Worm (Caenorhabditis elegans) whole organism, L1 larva: Measurements from ENCODE around the gene tag-250.

Experiments used
- C16A3.4 ChIP-seq: fragments of 150-350 bp; optimal IDR thresholded peaks from 2 replicates; lab custom pipeline; 2014; ENCODE audit warnings: missing biosample characterization, missing genetic modification characterization
- blmp-1 ChIP-seq: fragments of 150-350 bp; optimal IDR thresholded peaks from 2 replicates; lab custom pipeline; 2014; ENCODE audit warnings: missing biosample characterization, missing genetic modification characterization
- ceh-63 ChIP-seq: fragments of 200-800 bp; sonication (Bioruptor generic); optimal IDR thresholded peaks from 2 replicates; lab custom pipeline; 2018; ENCODE audit warnings: mild to moderate bottlenecking, missing genetic modification characterization, missing compliant biosample characterization
- ceh-82 ChIP-seq, 3 experiments: fragments of 150-350 bp in 1 of 3; sonication (generic microtip) in 2 of 3; optimal IDR thresholded peaks; 2 replicates each; lab custom pipeline; 2014 to 2017; ENCODE audit warnings: missing biosample characterization in 3 of 3, missing genetic modification characterization in 3 of 3
- ceh-90 ChIP-seq: sonication (generic microtip); optimal IDR thresholded peaks from 2 replicates; lab custom pipeline; 2016; ENCODE audit warnings: missing genetic modification characterization, missing compliant biosample characterization
- dsc-1 ChIP-seq: sonication (generic microtip); optimal IDR thresholded peaks from 2 replicates; lab custom pipeline; 2016; ENCODE audit warnings: mild to moderate bottlenecking, missing genetic modification characterization, missing compliant biosample characterization
- efl-1 ChIP-seq, 4 experiments: fragments of 150-350 bp; optimal IDR thresholded peaks in 3 of 4; peaks in 1 of 4; 1 replicate in 1 of 4; 2 replicates in 3 of 4; lab custom pipeline; 2014; ENCODE audit warnings: missing biosample characterization in 2 of 4, missing genetic modification characterization in 2 of 4, missing genetic modification reagents in 2 of 4
- egl-13 ChIP-seq: sonication (generic microtip); optimal IDR thresholded peaks from 2 replicates; lab custom pipeline; 2016; ENCODE audit warnings: missing genotype, missing genetic modification reagents, missing genetic modification characterization, missing compliant biosample characterization
- egl-27 ChIP-seq, 2 experiments: fragments of 150-350 bp in 1 of 2; sonication (generic microtip); optimal IDR thresholded peaks; 3 replicates each; lab custom pipeline; 2017 to 2018; ENCODE audit warnings: missing biosample characterization in 2 of 2, missing genetic modification characterization in 2 of 2, missing genetic modification reagents in 2 of 2
- elt-3 ChIP-seq, 6 experiments: fragments of 150-350 bp in 1 of 6; sonication (generic microtip); optimal IDR thresholded peaks; 2 replicates each; lab custom pipeline; 2017 to 2018; ENCODE audit warnings: missing biosample characterization in 6 of 6, missing genetic modification characterization in 6 of 6, inconsistent platforms in 1 of 6
- ets-5 ChIP-seq: fragments of 200-800 bp; sonication (Bioruptor generic); IDR thresholded peaks from 2 replicates; pipeline ENCODE4 v1.3.6; 2022; ENCODE audit warnings: missing genetic modification characterization, missing compliant biosample characterization
- fkh-10 ChIP-seq: sonication (generic microtip); optimal IDR thresholded peaks from 2 replicates; lab custom pipeline; 2017; ENCODE audit warnings: missing biosample characterization, missing genetic modification reagents, missing genetic modification characterization
- fkh-4 ChIP-seq: sonication (generic microtip); optimal IDR thresholded peaks from 2 replicates; lab custom pipeline; 2016; ENCODE audit warnings: missing compliant biosample characterization, missing genetic modification characterization, borderline replicate concordance
- hlh-17 ChIP-seq: fragments of 200-800 bp; sonication (Bioruptor generic); optimal IDR thresholded peaks from 2 replicates; lab custom pipeline; 2018; ENCODE audit warnings: missing genetic modification characterization, mild to moderate bottlenecking, missing compliant biosample characterization, moderate library complexity, borderline replicate concordance
- hlh-4 ChIP-seq: sonication (generic microtip); optimal IDR thresholded peaks from 2 replicates; lab custom pipeline; 2016; ENCODE audit warnings: mild to moderate bottlenecking, missing genetic modification characterization, missing compliant biosample characterization
- isw-1 ChIP-seq: fragments of 200-800 bp; sonication (Bioruptor generic); IDR thresholded peaks from 2 replicates; pipeline ENCODE4 v1.3.6; 2022; ENCODE audit warnings: missing genetic modification characterization, missing compliant biosample characterization
- lin-14 ChIP-seq: fragments of 200-800 bp; sonication (Bioruptor generic); optimal IDR thresholded peaks from 2 replicates; lab custom pipeline; 2018; ENCODE audit warnings: mild to moderate bottlenecking, missing genetic modification characterization, moderate library complexity, missing compliant biosample characterization
- lir-3 ChIP-seq: sonication (generic microtip); optimal IDR thresholded peaks from 2 replicates; lab custom pipeline; 2016; ENCODE audit warnings: mild to moderate bottlenecking, missing genetic modification characterization, moderate library complexity, missing compliant biosample characterization; ENCODE audit not compliant: poor library complexity
- lsy-2 ChIP-seq, 2 experiments: fragments of 150-350 bp; optimal IDR thresholded peaks; 2 replicates each; lab custom pipeline; 2014; ENCODE audit warnings: missing biosample characterization in 2 of 2, missing genetic modification characterization in 2 of 2
- mab-9 ChIP-seq: fragments of 200-800 bp; sonication (Bioruptor generic); IDR thresholded peaks from 2 replicates; pipeline ENCODE4 v1.3.6; 2022; ENCODE audit warnings: missing genetic modification reagents, missing genetic modification characterization, missing compliant biosample characterization
- mdl-1 ChIP-seq, 2 experiments: fragments of 150-350 bp; optimal IDR thresholded peaks; 2 replicates each; lab custom pipeline; 2014 to 2017; ENCODE audit warnings: missing biosample characterization in 2 of 2, missing genetic modification characterization in 2 of 2, inconsistent platforms in 1 of 2
- mef-2 ChIP-seq: fragments of 150-350 bp; optimal IDR thresholded peaks from 2 replicates; lab custom pipeline; 2014; ENCODE audit warnings: missing biosample characterization, missing genetic modification characterization
- mep-1 ChIP-seq: fragments of 150-350 bp; optimal IDR thresholded peaks from 2 replicates; lab custom pipeline; 2014; ENCODE audit warnings: missing biosample characterization, missing genetic modification characterization
- nhr-12 ChIP-seq: sonication (generic microtip); optimal IDR thresholded peaks from 2 replicates; lab custom pipeline; 2017; ENCODE audit warnings: missing biosample characterization, missing genetic modification characterization
- nhr-20 ChIP-seq: sonication (generic microtip); optimal IDR thresholded peaks from 2 replicates; lab custom pipeline; 2016; ENCODE audit warnings: mild to moderate bottlenecking, missing genetic modification characterization, missing compliant biosample characterization
- nhr-47 ChIP-seq: sonication (generic microtip); optimal IDR thresholded peaks from 2 replicates; lab custom pipeline; 2016; ENCODE audit warnings: mild to moderate bottlenecking, missing genetic modification characterization, moderate library complexity, missing compliant biosample characterization
- nhr-71 ChIP-seq: sonication (generic microtip); optimal IDR thresholded peaks from 2 replicates; lab custom pipeline; 2016; ENCODE audit warnings: mild to moderate bottlenecking, missing genetic modification characterization, moderate library complexity, missing compliant biosample characterization
- nhr-85 ChIP-seq: sonication (generic microtip); peaks from one replicate; lab custom pipeline; 2016; ENCODE audit warnings: missing genetic modification characterization, inconsistent platforms, missing compliant biosample characterization
- skn-1 ChIP-seq: fragments of 150-350 bp; optimal IDR thresholded peaks from 2 replicates; lab custom pipeline; 2014; ENCODE audit warnings: missing biosample characterization, missing genetic modification characterization
- snpc-4 ChIP-seq: fragments of 150-350 bp; optimal IDR thresholded peaks from 2 replicates; lab custom pipeline; 2014; ENCODE audit warnings: missing biosample characterization, missing genetic modification characterization
- snu-23 ChIP-seq: sonication (generic microtip); optimal IDR thresholded peaks from 2 replicates; lab custom pipeline; 2016; ENCODE audit warnings: missing genetic modification characterization, missing compliant biosample characterization
- sox-4 ChIP-seq: sonication (generic microtip); optimal IDR thresholded peaks from 2 replicates; lab custom pipeline; 2016; ENCODE audit warnings: missing genetic modification characterization, missing compliant biosample characterization
- sup-37 ChIP-seq: fragments of 200-800 bp; sonication (Bioruptor generic); optimal IDR thresholded peaks from 2 replicates; lab custom pipeline; 2018; ENCODE audit warnings: mild to moderate bottlenecking, missing genetic modification characterization, missing compliant biosample characterization
- tlp-1 ChIP-seq: fragments of 150-350 bp; optimal IDR thresholded peaks from 2 replicates; lab custom pipeline; 2014; ENCODE audit warnings: missing biosample characterization, missing genetic modification characterization
- unc-130 ChIP-seq: fragments of 150-350 bp; optimal IDR thresholded peaks from 2 replicates; lab custom pipeline; 2017; ENCODE audit warnings: missing biosample characterization, missing genetic modification characterization, inconsistent platforms
- unc-30 ChIP-seq: sonication (generic microtip); optimal IDR thresholded peaks from 2 replicates; lab custom pipeline; 2017; ENCODE audit warnings: missing biosample characterization, missing genetic modification characterization
- vab-15 ChIP-seq: sonication (generic microtip); optimal IDR thresholded peaks from 2 replicates; lab custom pipeline; 2017; ENCODE audit warnings: missing genotype, mild to moderate bottlenecking, missing genetic modification characterization, missing compliant biosample characterization
- zag-1 ChIP-seq: fragments of 150-350 bp; optimal IDR thresholded peaks from 2 replicates; lab custom pipeline; 2014; ENCODE audit warnings: missing biosample characterization, missing genetic modification characterization

The tag-250 gene

DNA sequence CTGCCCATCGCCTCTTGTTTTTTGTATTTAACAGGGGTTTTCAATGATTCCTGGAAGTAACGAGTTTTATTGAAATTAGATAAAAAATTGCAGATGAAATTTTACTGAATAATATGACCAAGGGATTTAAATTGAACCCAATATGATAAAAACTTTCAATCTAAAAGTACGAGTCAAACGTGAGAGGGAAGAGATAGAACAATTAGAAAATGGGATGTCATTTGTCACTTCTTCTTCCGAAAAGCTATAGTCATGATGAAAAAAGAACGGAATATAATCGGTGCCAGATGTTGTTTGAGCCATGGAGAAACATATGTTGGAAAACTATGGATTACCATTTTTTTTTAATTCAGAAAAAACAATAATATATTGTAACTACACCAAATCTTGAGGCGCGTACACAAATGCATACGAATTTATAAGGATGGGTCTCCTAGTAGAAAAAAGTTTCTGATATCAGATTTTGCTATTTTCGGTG is 45.8 kb downstream of the tag-250 start, which contains the start of gene sup-18:
sup-18 (minus strand) TSS at position 51 of the 478 bp plus-strand sequence.
- TF ChIP-seq fkh-4 (peak; percentile 59), skn-1 (no peak), dsc-1 (tag; lab: Kevin White, UChicago) (peak; percentile 87), mef-2 (tag; lab: Kevin White, UChicago) (no peak)

DNA sequence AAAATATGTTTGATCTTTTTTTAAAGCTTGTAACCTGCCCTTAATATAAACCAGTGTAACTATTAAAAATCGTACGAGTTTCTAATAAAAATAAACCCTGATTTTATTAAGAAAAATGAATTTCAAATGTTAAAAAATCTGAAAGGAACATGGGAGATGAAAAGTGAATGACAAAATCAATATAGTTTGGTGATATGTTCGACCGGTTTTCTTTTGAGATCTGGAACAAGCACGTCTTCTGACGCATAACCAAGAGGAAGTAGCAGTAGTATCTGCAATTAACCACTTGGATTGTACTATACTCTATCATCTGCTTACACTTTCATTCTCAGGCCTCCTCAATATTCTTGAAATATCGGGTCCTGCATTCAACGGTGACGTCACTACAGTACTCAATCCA is 47.6 kb downstream of the tag-250 start:
- TF ChIP-seq egl-13 (tag; lab: Kevin White, UChicago): no peak
- TF ChIP-seq sup-37 (GFP tag; lab: Kevin White, UChicago): no peak
- TF ChIP-seq ceh-90 (tag; lab: Kevin White, UChicago): no peak
- TF ChIP-seq ceh-63 (GFP tag; lab: Kevin White, UChicago): no peak
- TF ChIP-seq tlp-1 (tag; lab: Kevin White, UChicago): no peak
- TF ChIP-seq snpc-4 (tag; lab: Kevin White, UChicago): no peak
- no peak for TF ChIP-seq mef-2 (tag; lab: Kevin White, UChicago)
- no peak for TF ChIP-seq unc-30 (tag; lab: Kevin White, UChicago)
- no peak for TF ChIP-seq fkh-10 (GFP tag; lab: Kevin White, UChicago)
- no peak for TF ChIP-seq mab-9 (GFP tag; lab: Robert Waterston, UW)
- TF ChIP-seq lir-3 (tag; lab: Kevin White, UChicago): no peak
- no peak for TF ChIP-seq efl-1 (optimal IDR thresholded peaks at IDR 0.05; lab: Kevin White, UChicago)
- TF ChIP-seq efl-1 (GFP tag; optimal IDR thresholded peaks at IDR 0.05 in 1 of 2; lab: Kevin White, UChicago): no peak
- no peak for TF ChIP-seq fkh-4
- no peak for TF ChIP-seq mdl-1 (tag; optimal IDR thresholded peaks at IDR 0.05; lab: Kevin White, UChicago)
- TF ChIP-seq sox-4 (tag; lab: Kevin White, UChicago): no peak
- TF ChIP-seq hlh-4 (tag; lab: Kevin White, UChicago): no peak
- no peak for TF ChIP-seq zag-1
- no peak for TF ChIP-seq isw-1

DNA sequence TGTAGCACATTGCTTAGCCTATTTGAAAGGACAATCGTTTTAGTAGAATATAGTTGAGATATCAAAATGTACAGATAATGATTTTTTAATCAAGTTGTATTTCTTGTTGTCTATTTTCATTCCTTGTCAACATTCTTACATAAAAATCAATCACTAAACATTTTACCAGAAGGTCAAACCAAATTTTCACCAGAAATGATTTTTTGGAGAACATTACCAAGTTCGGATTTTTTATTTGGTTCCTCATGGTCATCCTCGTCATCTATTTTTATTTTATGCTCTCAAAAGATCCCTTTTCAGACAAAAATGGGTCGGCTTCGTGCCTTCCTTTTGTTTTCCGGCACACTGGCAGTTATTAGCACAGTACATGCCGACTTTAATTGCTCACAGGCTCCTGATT is 51.2 kb downstream of the tag-250 start, which contains the start of gene tyr-1:
tyr-1 (plus strand) TSS at position 301 of the 400 bp plus-strand sequence.
- no peak for TF ChIP-seq vab-15 (tag; lab: Kevin White, UChicago)
- TF ChIP-seq efl-1 (optimal IDR thresholded peaks at IDR 0.05; lab: Kevin White, UChicago): no peak
- peak in 1 of 2 experiments; percentile 17 for TF ChIP-seq efl-1 (GFP tag; optimal IDR thresholded peaks at IDR 0.05 in 1 of 2; lab: Kevin White, UChicago)

DNA sequence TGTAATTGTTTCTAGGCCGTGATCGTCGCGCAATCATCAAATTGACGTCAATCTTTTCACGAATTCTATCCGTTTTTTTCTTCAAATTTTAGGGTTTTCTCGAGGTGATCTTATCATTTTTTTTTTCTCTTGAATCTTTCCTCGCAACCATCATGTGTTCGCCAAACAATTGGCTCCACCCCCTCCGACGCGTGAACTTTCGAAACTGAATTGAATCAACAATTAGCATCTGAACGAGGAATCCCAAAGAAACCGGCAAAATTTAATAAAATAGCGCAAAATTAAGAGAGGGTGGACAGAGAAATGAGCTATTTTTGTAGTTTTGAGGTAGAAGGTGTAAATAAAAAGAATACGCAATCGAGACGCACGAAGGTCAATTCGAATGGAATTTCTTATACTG is 51.9 kb downstream of the tag-250 start:
- TF ChIP-seq unc-130 (tag; lab: Kevin White, UChicago): no peak
- TF ChIP-seq nhr-20 (tag; lab: Kevin White, UChicago): peak; percentile 39
- TF ChIP-seq nhr-47 (tag; lab: Kevin White, UChicago): no peak
- peak; percentile 36 for TF ChIP-seq nhr-71 (tag; lab: Kevin White, UChicago)
- TF ChIP-seq lsy-2 (tag; optimal IDR thresholded peaks at IDR 0.05; lab: Kevin White, UChicago): peak in 1 of 2 experiments; percentile 16
- no peak for TF ChIP-seq skn-1
- peak in 1 of 6 experiments; percentile 73 for TF ChIP-seq elt-3 (tag; optimal IDR thresholded peaks at IDR 0.05; lab: Kevin White, UChicago)
- no peak for TF ChIP-seq sup-37 (GFP tag; lab: Kevin White, UChicago)
- TF ChIP-seq efl-1 (optimal IDR thresholded peaks at IDR 0.05; lab: Kevin White, UChicago): no peak
- no peak for TF ChIP-seq efl-1 (GFP tag; optimal IDR thresholded peaks at IDR 0.05 in 1 of 2; lab: Kevin White, UChicago)
- no peak for TF ChIP-seq nhr-12 (tag; lab: Kevin White, UChicago)
- TF ChIP-seq C16A3.4 (tag; lab: Kevin White, UChicago): no peak
- peak; percentile 86 for TF ChIP-seq nhr-85 (tag; lab: Kevin White, UChicago)
- TF ChIP-seq vab-15 (tag; lab: Kevin White, UChicago): peak; percentile 14
- peak; percentile 53 for TF ChIP-seq mep-1 (tag; lab: Kevin White, UChicago)
- TF ChIP-seq egl-27 (tag; optimal IDR thresholded peaks at IDR 0.05; lab: Kevin White, UChicago): no peak
- no peak for TF ChIP-seq ceh-82 (tag; optimal IDR thresholded peaks at IDR 0.05; lab: Kevin White, UChicago)
- TF ChIP-seq ets-5 (GFP tag; lab: Robert Waterston, UW): no peak
- TF ChIP-seq hlh-17: no peak
- peak; percentile 64 for TF ChIP-seq lin-14 (GFP tag; lab: Kevin White, UChicago)
- TF ChIP-seq snu-23 (GFP tag; lab: Kevin White, UChicago): peak; percentile 8
- peak; percentile 63 for TF ChIP-seq blmp-1 (tag; lab: Kevin White, UChicago)
- TF ChIP-seq lir-3 (tag; lab: Kevin White, UChicago): no peak
